Worm (Caenorhabditis elegans) whole organism, L1 larva: ENCODE measurements around the gene srh-220.

Experiments used
- lin-14 ChIP-seq: fragments of 200-800 bp; sonication (Bioruptor generic); optimal IDR thresholded peaks from 2 replicates; lab custom pipeline; 2018; ENCODE audit warnings: mild to moderate bottlenecking, missing genetic modification characterization, moderate library complexity, missing compliant biosample characterization
- lsy-2 ChIP-seq, 2 experiments: fragments of 150-350 bp; optimal IDR thresholded peaks; 2 replicates each; lab custom pipeline; 2014; ENCODE audit warnings: missing biosample characterization in 2 of 2, missing genetic modification characterization in 2 of 2
- skn-1 ChIP-seq: fragments of 150-350 bp; optimal IDR thresholded peaks from 2 replicates; lab custom pipeline; 2014; ENCODE audit warnings: missing biosample characterization, missing genetic modification characterization

DNA sequence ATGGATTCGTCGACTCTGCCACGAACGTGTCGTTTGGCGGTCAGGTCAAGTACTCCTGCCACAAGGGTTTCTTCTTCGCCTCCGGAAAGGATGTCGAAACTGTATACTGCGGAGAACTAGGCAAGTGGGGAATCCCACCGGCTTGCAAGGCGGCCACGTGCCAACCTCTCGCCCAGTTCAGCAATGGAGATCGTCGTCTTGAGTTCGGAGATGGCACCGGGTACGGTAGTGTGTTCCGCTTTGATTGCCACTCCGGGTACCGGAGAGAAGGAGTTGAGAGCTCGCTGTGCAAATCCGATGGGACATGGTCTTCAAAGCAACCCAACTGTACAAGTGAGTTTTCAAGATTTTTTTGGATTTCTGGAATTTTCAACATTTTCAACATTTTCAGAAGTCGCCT lies 21.8 kb upstream of the srh-220 start:
- TF ChIP-seq lin-14 (GFP tag; lab: Kevin White, UChicago), result no peak
- no peak for TF ChIP-seq skn-1
- no peak for TF ChIP-seq lsy-2 (tag; optimal IDR thresholded peaks at IDR 0.05; lab: Kevin White, UChicago)
